Worm (Caenorhabditis elegans): ENCODE data around the gene ZK1307.8.
A peak's percentile ranks its signal among the peaks of the same experiment; 100 is the strongest.

ZK1307.8 gene

DNA sequence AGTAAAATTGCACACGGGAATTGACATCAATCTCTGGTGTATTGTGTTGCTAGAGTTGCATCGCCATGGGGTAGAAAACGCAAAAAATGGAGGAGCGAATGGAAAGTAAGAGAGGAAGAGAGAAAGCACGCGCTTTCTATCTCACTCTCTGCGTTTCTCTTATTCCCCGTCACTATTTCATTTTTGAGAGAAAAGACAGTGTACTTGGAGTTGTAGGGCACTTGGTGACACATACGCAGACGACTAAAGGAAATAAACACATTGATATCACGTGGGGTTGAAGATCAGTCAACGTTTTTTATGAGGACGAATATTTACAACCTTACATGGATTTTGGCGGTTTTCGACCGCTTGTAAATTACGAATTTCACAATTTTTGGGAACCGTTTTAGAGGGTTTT, 21.0 kb upstream of the ZK1307.8 start:
- TF ChIP-seq D1046.2 (GFP tag; IDR thresholded peaks at IDR 0.05) (no peak), lim-7 (GFP tag; IDR thresholded peaks at IDR 0.05) (no peak), nhr-76 (tag; optimal IDR thresholded peaks at IDR 0.05) (peak; percentile 64), nhr-25 (tag; optimal IDR thresholded peaks at IDR 0.05; ENCODE audit: borderline replicate concordance, insufficient read depth) (peak; percentile 62), mxl-3 (GFP tag; optimal IDR thresholded peaks at IDR 0.05) (peak; percentile 99), nhr-102 (tag; optimal IDR thresholded peaks at IDR 0.05) (peak; percentile 89), zfp-3 (GFP tag; conservative IDR thresholded peaks at IDR 0.05) (0 out of 2 replicates have a peak, but pooled peaks have one; percentile 50), pha-4 (GFP tag; IDR thresholded peaks at IDR 0.05) (peak; percentile 82), pha-4 (tag; optimal IDR thresholded peaks at IDR 0.05) (peak; percentile 87), vab-7 (GFP tag; IDR thresholded peaks at IDR 0.05) (no peak), Y5F2A.4 (GFP tag; optimal IDR thresholded peaks at IDR 0.05) (no peak), ceh-44 (GFP tag; IDR thresholded peaks at IDR 0.05) (no peak), zfp-2 (tag; optimal IDR thresholded peaks at IDR 0.05) (peak; percentile 38), ZK546.5 (tag; optimal IDR thresholded peaks at IDR 0.05) (no peak), saeg-2 (GFP tag; IDR thresholded peaks at IDR 0.05) (peak; percentile 74; the same call in 1 of the 2 replicates), ztf-7 (tag; optimal IDR thresholded peaks at IDR 0.05) (peak; percentile 43), nhr-6 (tag; optimal IDR thresholded peaks at IDR 0.05) (peak; percentile 98), nhr-41 (GFP tag; IDR thresholded peaks at IDR 0.05) (no peak), mxl-2 (GFP tag; conservative IDR thresholded peaks at IDR 0.05) (peak; percentile 68), ZK337.2 (GFP tag; IDR thresholded peaks at IDR 0.05) (no peak), hif-1 (tag; optimal IDR thresholded peaks at IDR 0.05) (peak; percentile 75 to 96), mes-2 (tag; optimal IDR thresholded peaks at IDR 0.05; ENCODE audit: poor library complexity, severe bottlenecking) (peak; percentile 78), zip-11 (GFP tag; IDR thresholded peaks at IDR 0.05) (no peak), attf-4 (tag; optimal IDR thresholded peaks at IDR 0.05) (no peak), daf-16 (GFP tag; optimal IDR thresholded peaks at IDR 0.05) (peak; percentile 72 to 82), daf-16 (tag; optimal IDR thresholded peaks at IDR 0.05) (peak; percentile 98), Y75B8A.6 (GFP tag; IDR thresholded peaks at IDR 0.05) (0 out of 2 replicates have a peak, but pooled peaks have one; percentile 16), T20F7.1 (GFP tag; optimal IDR thresholded peaks at IDR 0.05) (peak; percentile 85), snpc-4 (tag; optimal IDR thresholded peaks at IDR 0.05) (no peak), rbr-2 (tag; optimal IDR thresholded peaks at IDR 0.05) (peak; percentile 79), fkh-10 (GFP tag; optimal IDR thresholded peaks at IDR 0.05) (peak; percentile 30), nhr-10 (tag; optimal IDR thresholded peaks at IDR 0.05) (peak; percentile 94), madf-9 (GFP tag; conservative IDR thresholded peaks at IDR 0.05) (no peak), Y105C5A.15 (GFP tag; IDR thresholded peaks at IDR 0.05) (no peak), snpc-1.2 (GFP tag; IDR thresholded peaks at IDR 0.05) (no peak), nhr-28 (tag; optimal IDR thresholded peaks at IDR 0.05) (peak; percentile 99), dmd-9 (GFP tag; IDR thresholded peaks at IDR 0.05) (no peak), F37D6.2 (tag; optimal IDR thresholded peaks at IDR 0.05) (peak; percentile 42), daf-12 (tag; optimal IDR thresholded peaks at IDR 0.05) (no peak), aha-1 (tag) (peak; percentile 98), lin-29 (GFP tag; IDR thresholded peaks at IDR 0.05) (peak; percentile 64; the same call in 1 of the 2 replicates), lin-38 (GFP tag; IDR thresholded peaks at IDR 0.05) (no peak; the same call in 1 of the 2 replicates), lin-15B (tag; optimal IDR thresholded peaks at IDR 0.05) (no peak), ceh-82 (tag; optimal IDR thresholded peaks at IDR 0.05) (no peak), lin-13 (GFP tag; optimal IDR thresholded peaks at IDR 0.05) (peak; percentile 78), F49E8.2 (tag; optimal IDR thresholded peaks at IDR 0.05; ENCODE audit: borderline replicate concordance) (no peak), dmd-8 (GFP tag; IDR thresholded peaks at IDR 0.05) (no peak), Y48G9A.11 (GFP tag; IDR thresholded peaks at IDR 0.05) (no peak), zag-1 (tag; optimal IDR thresholded peaks at IDR 0.05) (no peak), dpl-1 (GFP tag; optimal IDR thresholded peaks at IDR 0.05) (peak; percentile 70), tag-97 (GFP tag; IDR thresholded peaks at IDR 0.05) (no peak), daf-19 (GFP tag; conservative IDR thresholded peaks at IDR 0.05) (no peak)

All from whole organism, L4 larva.